Worm (Caenorhabditis elegans): ENCODE data around the gene F14F8.9.

ce11 chrV:16646372-16646771 is 22.0 kb downstream of the F14F8.9 start, which contains the start of gene W06G6.9:
- TF ChIP-seq F26F4.8 (GFP tag; conservative IDR thresholded peaks at IDR 0.05) (no peak), ceh-82 (tag; optimal IDR thresholded peaks at IDR 0.05) (no peak), ctbp-1 (GFP tag; IDR thresholded peaks at IDR 0.05) (no peak), nhr-10 (tag; optimal IDR thresholded peaks at IDR 0.05) (no peak), ztf-11 (tag; optimal IDR thresholded peaks at IDR 0.05) (no peak)

Measured in whole organism, L4 larva.